Worm (Caenorhabditis elegans) whole organism, midembryonic: ENCODE results near the gene F15H10.12.

ENCODE experiments used
- T22C8.4 ChIP-seq: fragments of 200-800 bp; sonication (Bioruptor generic); IDR thresholded peaks from 2 replicates; pipeline ENCODE4 v1.3.6; 2022; ENCODE audit warnings: missing genetic modification characterization, missing compliant biosample characterization
- cog-1 ChIP-seq: sonication (generic microtip); optimal IDR thresholded peaks from 2 replicates; lab custom pipeline; 2016; ENCODE audit warnings: missing genetic modification characterization, missing compliant biosample characterization
- flt-1 ChIP-seq: fragments of 200-800 bp; sonication (Bioruptor generic); IDR thresholded peaks from 2 replicates; pipeline ENCODE4 v1.3.6; 2022; ENCODE audit warnings: missing genetic modification characterization, missing compliant biosample characterization
- klf-2 ChIP-seq: fragments of 200-800 bp; sonication (Bioruptor generic); conservative IDR thresholded peaks from 2 replicates; pipeline ENCODE4 v1.3.6; 2022; ENCODE audit warnings: missing genetic modification reagents, missing genetic modification characterization, missing compliant biosample characterization
- med-1 ChIP-seq: sonication (generic microtip); optimal IDR thresholded peaks from 2 replicates; lab custom pipeline; 2017; ENCODE audit warnings: missing genetic modification characterization, mild to moderate bottlenecking, missing compliant biosample characterization, antibody characterized with exemption, missing genetic modification reagents; ENCODE audit not compliant: insufficient read depth
- ref-1 ChIP-seq: fragments of 200-800 bp; sonication (Bioruptor generic); conservative IDR thresholded peaks from 2 replicates; pipeline ENCODE4 v1.3.6; 2022; ENCODE audit warnings: missing genetic modification reagents, missing genetic modification characterization, missing compliant biosample characterization
- tab-1 ChIP-seq: fragments of 200-800 bp; sonication (Bioruptor generic); IDR thresholded peaks from 2 replicates; pipeline ENCODE4 v1.3.6; 2022; ENCODE audit warnings: missing genetic modification characterization, missing compliant biosample characterization
- ztf-23 ChIP-seq: fragments of 200-800 bp; sonication (Bioruptor generic); IDR thresholded peaks from 2 replicates; pipeline ENCODE4 v1.3.6; 2022; ENCODE audit warnings: missing genetic modification reagents, missing genetic modification characterization, missing compliant biosample characterization
- ztf-29 ChIP-seq: fragments of 200-800 bp; sonication (Bioruptor generic); IDR thresholded peaks from 2 replicates; pipeline ENCODE4 v1.3.6; 2022; ENCODE audit warnings: missing genetic modification reagents, missing genetic modification characterization, missing compliant biosample characterization

DNA sequence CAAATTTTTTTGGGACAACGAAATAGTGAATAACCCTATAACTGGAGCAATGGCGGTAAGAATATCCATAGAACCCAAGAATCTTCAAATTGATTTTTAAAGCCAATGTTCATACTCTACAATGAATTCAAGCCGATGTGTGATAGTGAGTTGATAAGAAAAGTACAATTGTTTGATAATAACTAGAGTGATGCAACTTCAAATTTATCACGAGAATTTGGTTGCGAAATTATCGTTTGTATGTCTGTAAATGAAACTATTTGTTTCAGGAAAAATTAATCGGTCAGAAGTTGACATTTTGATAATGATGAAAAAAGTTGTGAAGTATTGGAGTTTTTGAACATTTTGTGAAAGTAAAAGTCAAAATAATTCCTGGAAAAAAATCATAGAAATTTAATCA, 10.6 kb downstream of the F15H10.12 start:
- TF ChIP-seq klf-2 (GFP tag; lab: Robert Waterston, UW) (no peak), ztf-29 (GFP tag; lab: Robert Waterston, UW) (no peak), med-1 (GFP tag; lab: Kevin White, UChicago) (no peak), flt-1 (GFP tag; lab: Robert Waterston, UW) (no peak), ref-1 (GFP tag; lab: Robert Waterston, UW) (no peak), tab-1 (GFP tag; lab: Robert Waterston, UW) (no peak), T22C8.4 (GFP tag; lab: Robert Waterston, UW) (no peak), ztf-23 (GFP tag; lab: Robert Waterston, UW) (no peak), cog-1 (tag; lab: Kevin White, UChicago) (no peak)
